Worm (Caenorhabditis elegans): Measurements from ENCODE around the gene T26C11.9.

DNA sequence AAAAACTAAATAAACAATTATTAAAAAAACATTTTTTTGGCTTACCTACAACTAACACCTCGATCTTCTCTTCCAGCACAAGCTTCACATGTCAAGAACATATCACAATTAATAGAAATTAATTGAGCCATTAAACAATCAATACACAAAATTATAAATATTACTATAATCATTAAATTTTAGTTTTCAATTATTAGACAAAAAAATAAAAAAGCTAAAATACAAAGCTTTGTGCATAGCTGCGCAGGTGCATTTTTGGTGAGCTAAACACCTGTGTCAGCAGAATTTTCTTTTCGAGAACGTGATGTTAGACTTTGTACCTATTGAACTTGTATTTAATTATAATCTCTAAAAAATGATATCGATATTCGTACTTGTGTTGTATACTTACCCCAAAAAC, 23.7 kb downstream of the T26C11.9 start, which contains the start of gene C14E2.6:
- TF ChIP-seq sem-2 (GFP tag; optimal IDR thresholded peaks at IDR 0.05): no peak
- no peak for TF ChIP-seq ztf-11 (tag; optimal IDR thresholded peaks at IDR 0.05)
- no peak for TF ChIP-seq nhr-12 (tag; optimal IDR thresholded peaks at IDR 0.05)
- no peak for TF ChIP-seq zip-8 (tag; optimal IDR thresholded peaks at IDR 0.05)
- no peak for TF ChIP-seq nhr-28 (tag; optimal IDR thresholded peaks at IDR 0.05)
- TF ChIP-seq nhr-237 (tag; optimal IDR thresholded peaks at IDR 0.05): no peak
- TF ChIP-seq snpc-4 (tag; optimal IDR thresholded peaks at IDR 0.05): no peak
- TF ChIP-seq unc-39 (tag; optimal IDR thresholded peaks at IDR 0.05): no peak
- no peak for TF ChIP-seq pha-4 (tag; optimal IDR thresholded peaks at IDR 0.05)
- no peak for TF ChIP-seq elt-3 (tag; optimal IDR thresholded peaks at IDR 0.05)
